Worm (Caenorhabditis elegans) whole organism, dauer: ENCODE data around the gene ZK813.5.

Source experiments
- unc-62 ChIP-seq: sonication (generic microtip); optimal IDR thresholded peaks from 2 replicates; lab custom pipeline; 2017; ENCODE audit warnings: missing biosample characterization, missing genetic modification reagents, missing genetic modification characterization

The ZK813.5 gene

DNA sequence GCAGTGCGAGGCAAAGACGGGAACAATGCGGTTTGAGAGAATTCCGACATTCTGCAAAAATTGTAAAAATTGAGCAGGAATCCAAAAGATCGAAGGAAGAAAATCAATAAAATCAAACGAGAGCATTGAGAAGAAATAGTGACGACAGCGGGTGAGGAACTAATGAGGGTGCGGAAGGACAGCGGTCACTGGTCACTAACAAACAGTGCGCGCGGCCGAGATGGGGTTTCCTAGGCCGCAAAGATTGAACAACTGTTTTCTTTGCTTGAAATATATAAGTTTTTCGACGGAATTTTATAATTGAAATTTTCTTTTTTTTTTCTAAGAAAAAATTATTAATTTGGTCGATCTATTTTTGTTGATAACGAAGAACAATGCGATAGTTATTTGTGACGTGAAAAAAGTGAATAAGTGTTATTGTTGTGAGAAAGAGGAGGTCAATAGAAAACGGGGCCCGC lies 39.4 kb downstream of the ZK813.5 start, which contains the start of gene unc-78:
unc-78 (minus strand) TSS at position 51 of the 458 bp plus-strand sequence.
- no peak for TF ChIP-seq unc-62 (GFP tag; lab: Kevin White, UChicago)

DNA sequence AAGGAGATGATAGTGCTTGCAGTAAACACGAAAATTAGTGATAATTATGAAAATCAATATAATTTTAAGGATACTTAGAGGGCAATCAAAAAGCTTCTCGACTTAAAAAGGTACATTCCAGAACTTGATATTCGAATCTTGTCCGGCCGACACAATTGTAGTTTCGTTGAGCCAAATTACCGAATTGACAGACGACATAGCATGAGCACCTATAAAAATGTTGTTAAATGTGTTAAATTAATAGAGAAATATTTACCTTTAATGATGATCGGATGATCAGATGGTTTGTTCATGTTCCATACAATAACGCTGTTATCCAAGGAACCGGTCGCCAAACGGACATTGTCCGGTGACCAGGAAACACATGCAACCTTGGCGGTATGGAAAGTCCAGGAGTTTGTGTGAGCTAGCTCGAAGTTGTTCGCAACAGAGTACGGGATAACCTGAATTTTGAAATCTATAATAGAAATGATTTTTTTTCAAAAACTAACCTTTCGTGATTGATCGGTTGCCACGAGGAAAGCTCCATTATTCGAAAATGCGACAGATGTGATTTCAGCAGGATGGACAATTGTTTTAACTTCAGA lies 42.2 kb downstream of the ZK813.5 start:
- no peak for TF ChIP-seq unc-62 (GFP tag; lab: Kevin White, UChicago)

- no peak for TF ChIP-seq unc-62 (GFP tag; lab: Kevin White, UChicago)
Measured at ce11 chrX:3403195-3403594, 47.8 kb downstream of the ZK813.5 start, which contains the start of gene vit-5. Gene vit-5 (plus strand): TSS chrX:3403471.

ce11 chrX:3401701-3402100 lies 49.3 kb downstream of the ZK813.5 start, which contains the start of gene C04F6.9:
Gene C04F6.9 (plus strand): TSS chrX:3402001.
- no peak for TF ChIP-seq unc-62 (GFP tag; lab: Kevin White, UChicago)

ce11 chrX:3400387-3400786 lies 50.6 kb downstream of the ZK813.5 start:
- no peak for TF ChIP-seq unc-62 (GFP tag; lab: Kevin White, UChicago)

DNA sequence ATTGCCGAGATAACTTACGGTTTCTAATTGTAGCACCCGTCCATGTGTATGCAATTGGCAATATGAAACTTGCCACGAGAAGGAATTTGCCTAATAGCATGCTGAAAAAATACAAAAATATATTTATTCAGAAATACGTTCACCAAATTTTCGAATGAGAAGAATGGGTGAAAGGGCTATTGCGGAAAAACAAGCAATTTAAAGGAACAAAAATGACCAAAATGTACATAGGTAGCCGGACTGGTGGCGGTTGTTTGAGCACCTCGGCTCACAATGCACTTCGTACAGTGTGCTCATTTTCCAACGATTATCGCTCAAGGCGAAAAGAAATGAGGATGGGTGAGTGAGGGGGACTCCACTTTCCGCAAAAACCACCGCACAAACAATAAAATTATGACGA lies 51.1 kb downstream of the ZK813.5 start, which contains the start of gene cht-1:
cht-1 (minus strand) TSS at position 101 of the 400 bp plus-strand sequence.
- no peak for TF ChIP-seq unc-62 (GFP tag; lab: Kevin White, UChicago)
